Fruit fly (Drosophila melanogaster) whole organism, embryonic: ENCODE data around the gene CG46310.
A peak's percentile ranks its signal among the peaks of the same experiment; 100 is the strongest.

ENCODE experiments used
- Asciz ChIP-seq: fragments of 200-800 bp; sonication (Bioruptor generic); optimal IDR thresholded peaks from 2 replicates; lab custom pipeline; 2017; ENCODE audit warnings: missing biosample characterization, mild to moderate bottlenecking, missing genetic modification characterization, missing genetic modification reagents
- Bgb ChIP-seq: fragments of 200-800 bp; sonication (Bioruptor generic); IDR thresholded peaks from 2 replicates; pipeline ENCODE4 v1.3.6; 2022; ENCODE audit warnings: missing biosample characterization, missing genetic modification characterization; ENCODE audit not compliant: partially characterized antibody
- CG10565 ChIP-seq: fragments of 200-800 bp; sonication (Bioruptor generic); optimal IDR thresholded peaks from 3 replicates; lab custom pipeline; 2016; ENCODE audit warnings: missing biosample characterization, mild to moderate bottlenecking, missing genetic modification characterization
- CG11085 ChIP-seq: fragments of 200-800 bp; sonication (Bioruptor generic); IDR thresholded peaks from 2 replicates; pipeline ENCODE4 v1.3.6; 2022; ENCODE audit warnings: missing biosample characterization, missing genetic modification characterization
- CG12071 ChIP-seq: fragments of 200-800 bp; sonication (Bioruptor generic); optimal IDR thresholded peaks from 3 replicates; lab custom pipeline; 2018; ENCODE audit warnings: missing biosample characterization, mild to moderate bottlenecking, missing genetic modification characterization
- CG1233 ChIP-seq: fragments of 200-800 bp; sonication (Bioruptor generic); optimal IDR thresholded peaks from 4 replicates; lab custom pipeline; 2018; ENCODE audit warnings: missing biosample characterization, mild to moderate bottlenecking, missing genetic modification characterization
- CG13287 ChIP-seq: fragments of 200-800 bp; sonication (Bioruptor generic); IDR thresholded peaks from 2 replicates; pipeline ENCODE4 v1.3.6; 2022; ENCODE audit warnings: missing biosample characterization, missing genetic modification characterization; ENCODE audit not compliant: partially characterized antibody
- CG13624 ChIP-seq: fragments of 200-800 bp; sonication (Bioruptor generic); optimal IDR thresholded peaks from 2 replicates; lab custom pipeline; 2016; ENCODE audit warnings: missing biosample characterization, missing genetic modification characterization
- CG15073 ChIP-seq: fragments of 200-800 bp; sonication (Bioruptor generic); optimal IDR thresholded peaks from 2 replicates; lab custom pipeline; 2016; ENCODE audit warnings: missing biosample characterization, missing genetic modification characterization
- CG16863 ChIP-seq: fragments of 200-800 bp; sonication (Bioruptor generic); optimal IDR thresholded peaks from 3 replicates; lab custom pipeline; 2016; ENCODE audit warnings: missing biosample characterization, missing genetic modification characterization
- CG32532 ChIP-seq: fragments of 200-800 bp; sonication (Bioruptor generic); IDR thresholded peaks from 2 replicates; pipeline ENCODE4 v1.3.6; 2022; ENCODE audit warnings: missing biosample characterization, missing genetic modification characterization
- CG3838 ChIP-seq: fragments of 200-800 bp; sonication (Bioruptor generic); optimal IDR thresholded peaks from 3 replicates; lab custom pipeline; 2016; ENCODE audit warnings: missing biosample characterization, missing genetic modification characterization
- CG6175 ChIP-seq: fragments of 200-800 bp; sonication (Bioruptor generic); IDR thresholded peaks from 3 replicates; pipeline ENCODE4 v1.3.6; 2022; ENCODE audit warnings: missing biosample characterization, missing genetic modification characterization
- CG7745 ChIP-seq: fragments of 200-800 bp; sonication (Bioruptor generic); optimal IDR thresholded peaks from 2 replicates; lab custom pipeline; 2018; ENCODE audit warnings: missing biosample characterization, mild to moderate bottlenecking, missing genetic modification characterization, moderate library complexity
- Camta ChIP-seq: fragments of 200-800 bp; sonication (Bioruptor generic); optimal IDR thresholded peaks from 2 replicates; lab custom pipeline; 2016; ENCODE audit warnings: missing biosample characterization, missing genetic modification characterization
- ERR ChIP-seq: fragments of 200-800 bp; sonication (Bioruptor generic); optimal IDR thresholded peaks from 2 replicates; lab custom pipeline; 2016; ENCODE audit warnings: missing biosample characterization, missing genetic modification characterization
- Ets65A ChIP-seq: fragments of 200-800 bp; sonication (Bioruptor generic); peaks from one replicate; lab custom pipeline; 2016; ENCODE audit warnings: missing biosample characterization, missing genetic modification characterization
- Gug ChIP-seq: fragments of 200-800 bp; sonication (Bioruptor generic); IDR thresholded peaks from 4 replicates; pipeline ENCODE4 v1.3.6; 2022; ENCODE audit warnings: missing biosample characterization, missing genetic modification characterization
- HHEX ChIP-seq: fragments of 200-800 bp; sonication (Bioruptor generic); optimal IDR thresholded peaks from 3 replicates; lab custom pipeline; 2017; ENCODE audit warnings: missing biosample characterization, mild to moderate bottlenecking, missing genetic modification characterization, missing genetic modification reagents
- Kr ChIP-seq: fragments of 200-800 bp; sonication (Bioruptor generic); optimal IDR thresholded peaks from 2 replicates; lab custom pipeline; 2017; ENCODE audit warnings: missing biosample characterization, mild to moderate bottlenecking, missing genetic modification characterization
- Meics ChIP-seq: fragments of 200-800 bp; sonication (Bioruptor generic); optimal IDR thresholded peaks from 2 replicates; lab custom pipeline; 2017; ENCODE audit warnings: missing biosample characterization, mild to moderate bottlenecking, missing genetic modification characterization
- NC2β ChIP-seq: fragments of 200-800 bp; sonication (Bioruptor generic); optimal IDR thresholded peaks from 2 replicates; lab custom pipeline; 2016; ENCODE audit warnings: missing biosample characterization, missing genetic modification characterization
- Optix ChIP-seq: fragments of 200-800 bp; sonication (Bioruptor generic); IDR thresholded peaks from 3 replicates; pipeline ENCODE4 v1.3.6; 2022; ENCODE audit warnings: missing biosample characterization, missing genetic modification characterization
- Pdp1 ChIP-seq, 2 experiments: fragments of 200-800 bp; sonication (Bioruptor generic); optimal IDR thresholded peaks; 3 replicates each; lab custom pipeline; 2016; ENCODE audit warnings: missing biosample characterization in 2 of 2, missing genetic modification characterization in 2 of 2, mild to moderate bottlenecking in 1 of 2, moderate library complexity in 1 of 2
- Ptx1 ChIP-seq: fragments of 200-800 bp; sonication (Bioruptor generic); IDR thresholded peaks from 2 replicates; pipeline ENCODE4 v1.3.6; 2022; ENCODE audit warnings: missing biosample characterization, missing genetic modification characterization
- Sox100B ChIP-seq: fragments of 200-800 bp; sonication (Bioruptor generic); optimal IDR thresholded peaks from 3 replicates; lab custom pipeline; 2018; ENCODE audit warnings: missing biosample characterization, mild to moderate bottlenecking, missing genetic modification characterization
- Sry-δ ChIP-seq: fragments of 200-800 bp; sonication (Bioruptor generic); optimal IDR thresholded peaks from 2 replicates; lab custom pipeline; 2016; ENCODE audit warnings: missing biosample characterization, missing genetic modification characterization
- Trl ChIP-seq, 3 experiments: fragments of >200 bp in 2 of 3; fragments of 200-800 bp in 1 of 3; sonication (Bioruptor generic) in 1 of 3; optimal IDR thresholded peaks; 2 replicates in 1 of 3; 3 replicates in 2 of 3; lab custom pipeline; 2016 to 2017; ENCODE audit warnings: missing biosample characterization in 1 of 3, missing genetic modification characterization in 1 of 3
- Usf ChIP-seq: fragments of 200-800 bp; sonication (Bioruptor generic); optimal IDR thresholded peaks from 2 replicates; lab custom pipeline; 2017; ENCODE audit warnings: missing genotype, missing biosample characterization, missing genetic modification characterization
- ac ChIP-seq: fragments of 200-800 bp; sonication (Bioruptor generic); optimal IDR thresholded peaks from 3 replicates; lab custom pipeline; 2017; ENCODE audit warnings: missing biosample characterization, mild to moderate bottlenecking, missing genetic modification characterization
- al ChIP-seq: fragments of 200-800 bp; sonication (Bioruptor generic); IDR thresholded peaks from 2 replicates; pipeline ENCODE4 v1.3.6; 2022; ENCODE audit warnings: missing biosample characterization, missing genetic modification characterization
- amos ChIP-seq: fragments of 200-800 bp; sonication (Bioruptor generic); IDR thresholded peaks from 2 replicates; pipeline ENCODE4 v1.3.6; 2022; ENCODE audit warnings: missing biosample characterization, missing genetic modification characterization; ENCODE audit not compliant: partially characterized antibody
- ase ChIP-seq: fragments of 200-800 bp; sonication (Bioruptor generic); IDR thresholded peaks from 3 replicates; pipeline ENCODE4 v1.3.6; 2022; ENCODE audit warnings: missing biosample characterization, missing genetic modification characterization
- ash1 ChIP-seq: fragments of 200-800 bp; sonication (Bioruptor generic); optimal IDR thresholded peaks from 2 replicates; lab custom pipeline; 2018; ENCODE audit warnings: missing biosample characterization, mild to moderate bottlenecking, missing genetic modification characterization
- bowl ChIP-seq: fragments of 200-800 bp; sonication (Bioruptor generic); IDR thresholded peaks from 2 replicates; pipeline ENCODE4 v1.3.6; 2022; ENCODE audit warnings: missing biosample characterization, missing genetic modification characterization
- btn ChIP-seq: fragments of 200-800 bp; sonication (Bioruptor generic); optimal IDR thresholded peaks from 2 replicates; lab custom pipeline; 2016; ENCODE audit warnings: missing biosample characterization, missing genetic modification characterization
- chm ChIP-seq: fragments of 200-800 bp; sonication (Bioruptor generic); IDR thresholded peaks from 2 replicates; pipeline ENCODE4 v1.3.6; 2022; ENCODE audit warnings: missing biosample characterization, missing genetic modification characterization
- chn ChIP-seq: fragments of 200-800 bp; sonication (Bioruptor generic); optimal IDR thresholded peaks from 2 replicates; lab custom pipeline; 2016; ENCODE audit warnings: missing biosample characterization, missing genetic modification characterization
- ci ChIP-seq: fragments of 200-800 bp; sonication (Bioruptor generic); IDR thresholded peaks from 3 replicates; pipeline ENCODE4 v1.3.6; 2022; ENCODE audit warnings: missing biosample characterization, missing genetic modification characterization
- dimm ChIP-seq: fragments of 200-800 bp; sonication (Bioruptor generic); IDR thresholded peaks from 2 replicates; pipeline ENCODE4 v1.3.6; 2022; ENCODE audit warnings: missing biosample characterization, missing genetic modification characterization
- eyg ChIP-seq: fragments of 200-800 bp; sonication (Bioruptor generic); optimal IDR thresholded peaks from 3 replicates; lab custom pipeline; 2016; ENCODE audit warnings: missing biosample characterization, missing genetic modification characterization
- gce ChIP-seq: fragments of 200-800 bp; sonication (Bioruptor generic); IDR thresholded peaks from 3 replicates; pipeline ENCODE4 v1.3.6; 2022; ENCODE audit warnings: missing biosample characterization, missing genetic modification characterization
- gem ChIP-seq: fragments of 200-800 bp; sonication (Bioruptor generic); optimal IDR thresholded peaks from 2 replicates; lab custom pipeline; 2019; ENCODE audit warnings: missing biosample characterization, mild to moderate bottlenecking, missing genetic modification characterization, moderate library complexity
- hkb ChIP-seq, 2 experiments: fragments of 200-800 bp in 1 of 2; fragments of >200 bp in 1 of 2; sonication (Bioruptor generic) in 1 of 2; IDR thresholded peaks in 1 of 2; optimal IDR thresholded peaks in 1 of 2; 2 replicates each; pipeline versions ENCODE4 v1.3.6 to Lab custom; 2017 to 2022; ENCODE audit warnings: missing biosample characterization in 1 of 2, missing genetic modification characterization in 1 of 2
- lola ChIP-seq, 3 experiments: fragments of >200 bp in 2 of 3; fragments of 200-800 bp in 1 of 3; sonication (Bioruptor generic) in 1 of 3; optimal IDR thresholded peaks; 2 replicates each; lab custom pipeline; 2017 to 2019; ENCODE audit warnings: missing biosample characterization in 3 of 3, missing genetic modification characterization in 3 of 3, mild to moderate bottlenecking in 1 of 3, moderate library complexity in 1 of 3
- nau ChIP-seq: fragments of 200-800 bp; sonication (Bioruptor generic); optimal IDR thresholded peaks from 3 replicates; lab custom pipeline; 2017; ENCODE audit warnings: missing biosample characterization, mild to moderate bottlenecking, missing genetic modification characterization, missing genetic modification reagents
- org-1 ChIP-seq: fragments of 200-800 bp; sonication (Bioruptor generic); optimal IDR thresholded peaks from 2 replicates; lab custom pipeline; 2017; ENCODE audit warnings: missing biosample characterization, missing genetic modification characterization
- pb ChIP-seq: fragments of 200-800 bp; sonication (Bioruptor generic); optimal IDR thresholded peaks from 3 replicates; lab custom pipeline; 2016; ENCODE audit warnings: missing biosample characterization, missing genetic modification characterization
- pita ChIP-seq: fragments of 200-800 bp; sonication (Bioruptor generic); optimal IDR thresholded peaks from 2 replicates; lab custom pipeline; 2017; ENCODE audit warnings: missing biosample characterization, mild to moderate bottlenecking, missing genetic modification characterization
- vnd ChIP-seq: fragments of 200-800 bp; sonication (Bioruptor generic); IDR thresholded peaks from 3 replicates; pipeline ENCODE4 v1.3.6; 2022; ENCODE audit warnings: missing biosample characterization, missing genetic modification characterization; ENCODE audit not compliant: partially characterized antibody
- zen ChIP-seq: fragments of 200-800 bp; sonication (Bioruptor generic); optimal IDR thresholded peaks from 3 replicates; lab custom pipeline; 2018; ENCODE audit warnings: missing biosample characterization, mild to moderate bottlenecking, missing genetic modification characterization, moderate library complexity

Gene CG46310

DNA sequence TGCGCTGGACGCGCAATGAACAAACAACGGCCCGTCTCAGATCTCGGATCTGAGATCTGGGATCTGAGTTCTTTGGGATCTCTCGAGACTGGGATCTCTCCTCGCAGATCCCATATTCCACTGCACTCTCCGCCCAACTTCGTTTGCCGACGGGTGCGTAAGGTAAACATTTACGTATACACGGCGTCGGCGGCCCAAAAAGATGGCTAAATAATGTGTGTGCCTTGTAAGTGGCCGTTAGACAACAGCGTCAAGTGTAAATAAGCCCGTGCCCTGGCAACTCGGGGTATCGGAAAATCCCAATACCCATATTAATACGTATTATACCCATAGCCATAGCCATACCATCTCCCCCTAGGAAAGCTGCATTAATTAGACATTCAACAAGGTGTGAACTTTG lies 39.0 kb upstream of the CG46310 start (continued):
- TF ChIP-seq vnd (GFP tag; lab: Robert Waterston, UW) = no peak
- peak; percentile 58 for TF ChIP-seq zen (tag; lab: Kevin White, UChicago)
- no peak for TF ChIP-seq pita (GFP tag; lab: Kevin White, UChicago)
- no peak for TF ChIP-seq org-1 (GFP tag; lab: Kevin White, UChicago)
- no peak for TF ChIP-seq pb (GFP tag; lab: Kevin White, UChicago)
- TF ChIP-seq hkb (optimal IDR thresholded peaks at IDR 0.05; lab: Kevin White, UChicago) = no peak
- no peak for TF ChIP-seq hkb (GFP tag; IDR thresholded peaks at IDR 0.05; lab: Robert Waterston, UW)
- TF ChIP-seq CG12071 = no peak
- no peak for TF ChIP-seq CG10565 (GFP tag; lab: Kevin White, UChicago)
- no peak for TF ChIP-seq CG7745 (tag; lab: Kevin White, UChicago)
- TF ChIP-seq Trl (optimal IDR thresholded peaks at IDR 0.05; lab: Kevin White, UChicago) = no peak
- no peak for TF ChIP-seq Trl (GFP tag; optimal IDR thresholded peaks at IDR 0.05; lab: Kevin White, UChicago)
- TF ChIP-seq ERR (GFP tag; lab: Kevin White, UChicago) = no peak
- TF ChIP-seq amos = no peak
- no peak for TF ChIP-seq eyg (GFP tag; lab: Kevin White, UChicago)
- no peak for TF ChIP-seq CG6175 (GFP tag; lab: Robert Waterston, UW)
- no peak for TF ChIP-seq Kr
- no peak for TF ChIP-seq CG15073 (GFP tag; lab: Kevin White, UChicago)
- TF ChIP-seq Meics (GFP tag; lab: Kevin White, UChicago) = no peak
- no peak for TF ChIP-seq CG13624
- no peak for TF ChIP-seq CG11085 (GFP tag; lab: Robert Waterston, UW)
- peak; percentile 1 for TF ChIP-seq HHEX (GFP tag; lab: Kevin White, UChicago)
- no peak for TF ChIP-seq CG3838 (GFP tag; lab: Kevin White, UChicago)
- TF ChIP-seq Sox100B (GFP tag; lab: Kevin White, UChicago) = no peak
- no peak for TF ChIP-seq chn (GFP tag; lab: Kevin White, UChicago)
- no peak for TF ChIP-seq chm (GFP tag; lab: Robert Waterston, UW)
- TF ChIP-seq ash1 (GFP tag; lab: Kevin White, UChicago) = no peak
- TF ChIP-seq btn (GFP tag; lab: Kevin White, UChicago) = peak; percentile 12
- TF ChIP-seq Sry-δ (GFP tag; lab: Kevin White, UChicago) = no peak
- no peak for TF ChIP-seq al (GFP tag; lab: Robert Waterston, UW)
- TF ChIP-seq Asciz = peak; percentile 10
- peak; percentile 26 for TF ChIP-seq ac (GFP tag; lab: Kevin White, UChicago)
- no peak for TF ChIP-seq gem (tag; lab: Kevin White, UChicago)
- no peak for TF ChIP-seq Optix (GFP tag; lab: Robert Waterston, UW)
- no peak for TF ChIP-seq nau (GFP tag; lab: Kevin White, UChicago)
- TF ChIP-seq dimm (GFP tag; lab: Robert Waterston, UW) = no peak
- TF ChIP-seq Pdp1 (GFP tag; optimal IDR thresholded peaks at IDR 0.05; lab: Kevin White, UChicago) = peak in 1 of 2 experiments; percentile 6
- TF ChIP-seq Ets65A = no peak
- TF ChIP-seq ci = peak; percentile 48; the same call in 1 of the 3 replicates
- TF ChIP-seq bowl = no peak
- TF ChIP-seq Gug (GFP tag; lab: Robert Waterston, UW) = no peak
- no peak for TF ChIP-seq CG32532 (GFP tag; lab: Robert Waterston, UW)
- no peak for TF ChIP-seq Ptx1
- TF ChIP-seq CG16863 (GFP tag; lab: Kevin White, UChicago) = no peak
- no peak for TF ChIP-seq lola (GFP tag; optimal IDR thresholded peaks at IDR 0.05; lab: Kevin White, UChicago)
- TF ChIP-seq CG13287 = no peak
- TF ChIP-seq Camta = no peak
- no peak for TF ChIP-seq gce (GFP tag; lab: Robert Waterston, UW)
- TF ChIP-seq CG1233 (GFP tag; lab: Kevin White, UChicago) = no peak
- TF ChIP-seq ase (GFP tag; lab: Robert Waterston, UW) = 0 out of 3 replicates have a peak, but pooled peaks have one; percentile 14
- TF ChIP-seq NC2β (GFP tag; lab: Kevin White, UChicago) = no peak
- TF ChIP-seq Usf (GFP tag; lab: Kevin White, UChicago) = no peak
- no peak for TF ChIP-seq Bgb (GFP tag; lab: Robert Waterston, UW)
